Worm (Caenorhabditis elegans) whole organism, early embryonic: ENCODE data around the gene taf-11.3.

Experiments used
- aly-1 ChIP-seq: sonication (generic microtip); optimal IDR thresholded peaks from 2 replicates; lab custom pipeline; 2016; ENCODE audit warnings: missing genetic modification characterization, missing compliant biosample characterization
- ama-1 ChIP-seq: fragments of 150-350 bp; optimal IDR thresholded peaks from 2 replicates; lab custom pipeline; 2014
- ceh-13 ChIP-seq: fragments of 200-800 bp; sonication (Bioruptor generic); optimal IDR thresholded peaks from 2 replicates; lab custom pipeline; 2018; ENCODE audit warnings: mild to moderate bottlenecking, missing genetic modification characterization, missing compliant biosample characterization
- pes-1 ChIP-seq: fragments of 200-800 bp; sonication (Bioruptor generic); IDR thresholded peaks from 2 replicates; pipeline ENCODE4 v1.3.6; 2022; ENCODE audit warnings: missing genetic modification reagents, missing genetic modification characterization, missing compliant biosample characterization
- tbx-37 ChIP-seq: fragments of 200-800 bp; sonication (Bioruptor generic); conservative IDR thresholded peaks from 2 replicates; pipeline ENCODE4 v1.3.6; 2022; ENCODE audit warnings: missing genetic modification reagents, missing genetic modification characterization, missing compliant biosample characterization
- tra-4 ChIP-seq: sonication (generic microtip); optimal IDR thresholded peaks from 2 replicates; lab custom pipeline; 2017; ENCODE audit warnings: missing genetic modification characterization, missing compliant biosample characterization

ce11 chrIII:10533310-10533709 is 28.3 kb upstream of the taf-11.3 start:
- TF ChIP-seq ama-1 (lab: Kevin White, UChicago) (no peak), tra-4 (no peak), tbx-37 (GFP tag; lab: Robert Waterston, UW) (no peak), pes-1 (GFP tag; lab: Robert Waterston, UW) (no peak), ceh-13 (no peak), aly-1 (tag; lab: Kevin White, UChicago) (no peak)
